Worm (Caenorhabditis elegans) whole organism, late embryonic: ENCODE results near the gene srbc-30.
"Not testable (repeated sequence)": the region's sequence is repeated elsewhere in the genome, so short reads cannot be mapped to it uniquely, and the experiment has no call there.

Experiments
- C08G9.2 ChIP-seq: sonication (generic microtip); optimal IDR thresholded peaks from 2 replicates; lab custom pipeline; 2016; ENCODE audit warnings: mild to moderate bottlenecking, missing genetic modification characterization, moderate library complexity, missing compliant biosample characterization
- T23F11.4 ChIP-seq: fragments of 200-800 bp; sonication (Bioruptor generic); optimal IDR thresholded peaks from 2 replicates; lab custom pipeline; 2018; ENCODE audit warnings: mild to moderate bottlenecking, missing genetic modification characterization, missing compliant biosample characterization
- Y22D7AL.16 ChIP-seq: sonication (generic microtip); optimal IDR thresholded peaks from 2 replicates; lab custom pipeline; 2016; ENCODE audit warnings: missing genetic modification characterization, missing compliant biosample characterization
- ama-1 ChIP-seq: fragments of 150-350 bp; optimal IDR thresholded peaks from 2 replicates; lab custom pipeline; 2014
- ceh-18 ChIP-seq: sonication (generic microtip); optimal IDR thresholded peaks from 2 replicates; lab custom pipeline; 2016; ENCODE audit warnings: missing genetic modification characterization, missing compliant biosample characterization
- ceh-19 ChIP-seq: fragments of 200-800 bp; sonication (Bioruptor generic); optimal IDR thresholded peaks from 2 replicates; lab custom pipeline; 2018; ENCODE audit warnings: mild to moderate bottlenecking, missing genetic modification characterization, missing compliant biosample characterization
- ceh-2 ChIP-seq: sonication (generic microtip); optimal IDR thresholded peaks from 2 replicates; lab custom pipeline; 2016; ENCODE audit warnings: missing genotype, missing genetic modification characterization, missing compliant biosample characterization
- ceh-30 ChIP-seq: fragments of 150-350 bp; optimal IDR thresholded peaks from 2 replicates; lab custom pipeline; 2014; ENCODE audit warnings: missing biosample characterization, missing genetic modification characterization
- ceh-34 ChIP-seq: sonication (generic microtip); optimal IDR thresholded peaks from 2 replicates; lab custom pipeline; 2016; ENCODE audit warnings: mild to moderate bottlenecking, missing genetic modification characterization, missing compliant biosample characterization
- ceh-6 ChIP-seq: fragments of 200-800 bp; sonication (Bioruptor generic); optimal IDR thresholded peaks from 2 replicates; lab custom pipeline; 2018; ENCODE audit warnings: mild to moderate bottlenecking, missing genetic modification characterization, missing compliant biosample characterization
- che-1 ChIP-seq: sonication (generic microtip); optimal IDR thresholded peaks from 2 replicates; lab custom pipeline; 2016; ENCODE audit warnings: mild to moderate bottlenecking, missing genetic modification characterization, missing compliant biosample characterization
- dve-1 ChIP-seq: sonication (generic microtip); optimal IDR thresholded peaks from 2 replicates; lab custom pipeline; 2017; ENCODE audit warnings: antibody characterized with exemption, mild to moderate bottlenecking, missing genetic modification characterization, missing compliant biosample characterization
- elt-2 ChIP-seq: sonication (generic microtip); optimal IDR thresholded peaks from 2 replicates; lab custom pipeline; 2016; ENCODE audit warnings: missing genetic modification reagents, missing genetic modification characterization, missing compliant biosample characterization
- ets-4 ChIP-seq: sonication (generic microtip); optimal IDR thresholded peaks from 2 replicates; lab custom pipeline; 2016; ENCODE audit warnings: missing genetic modification characterization, missing compliant biosample characterization
- eyg-1 ChIP-seq: sonication (generic microtip); optimal IDR thresholded peaks from 2 replicates; lab custom pipeline; 2016; ENCODE audit warnings: missing genotype, missing genetic modification characterization, missing compliant biosample characterization
- fkh-10 ChIP-seq: fragments of 150-350 bp; optimal IDR thresholded peaks from 2 replicates; lab custom pipeline; 2014; ENCODE audit warnings: missing biosample characterization, missing genetic modification reagents, missing genetic modification characterization
- fkh-6 ChIP-seq: sonication (generic microtip); optimal IDR thresholded peaks from 2 replicates; lab custom pipeline; 2016; ENCODE audit warnings: missing genetic modification characterization, missing compliant biosample characterization
- gmeb-2 ChIP-seq: sonication (generic microtip); optimal IDR thresholded peaks from 2 replicates; lab custom pipeline; 2016; ENCODE audit warnings: missing genetic modification characterization, inconsistent platforms, missing compliant biosample characterization
- hlh-30 ChIP-seq: sonication (generic microtip); optimal IDR thresholded peaks from 2 replicates; lab custom pipeline; 2017; ENCODE audit warnings: antibody characterized with exemption, missing genetic modification characterization, missing compliant biosample characterization; ENCODE audit not compliant: insufficient read depth
- hlh-6 ChIP-seq: sonication (generic microtip); optimal IDR thresholded peaks from 2 replicates; lab custom pipeline; 2016; ENCODE audit warnings: missing genotype, missing genetic modification characterization, missing compliant biosample characterization
- hlh-8 ChIP-seq: sonication (generic microtip); optimal IDR thresholded peaks from 2 replicates; lab custom pipeline; 2016; ENCODE audit warnings: missing genotype, missing genetic modification characterization, missing compliant biosample characterization
- mec-3 ChIP-seq: sonication (generic microtip); optimal IDR thresholded peaks from 2 replicates; lab custom pipeline; 2016; ENCODE audit warnings: borderline replicate concordance, missing genetic modification characterization, missing compliant biosample characterization
- nfya-1 ChIP-seq: sonication (generic microtip); optimal IDR thresholded peaks from 2 replicates; lab custom pipeline; 2017; ENCODE audit warnings: missing genetic modification characterization, mild to moderate bottlenecking, missing compliant biosample characterization, antibody characterized with exemption, moderate library complexity
- nhr-232 ChIP-seq: sonication (generic microtip); optimal IDR thresholded peaks from 2 replicates; lab custom pipeline; 2016; ENCODE audit warnings: missing genetic modification characterization, missing compliant biosample characterization
- odd-2 ChIP-seq: sonication (generic microtip); optimal IDR thresholded peaks from 2 replicates; lab custom pipeline; 2017; ENCODE audit warnings: antibody characterized with exemption, mild to moderate bottlenecking, missing genetic modification characterization, missing compliant biosample characterization
- pag-3 ChIP-seq: sonication (generic microtip); optimal IDR thresholded peaks from 2 replicates; lab custom pipeline; 2016; ENCODE audit warnings: missing compliant biosample characterization, missing genetic modification characterization, borderline replicate concordance
- pax-1 ChIP-seq: fragments of 150-350 bp; optimal IDR thresholded peaks from 2 replicates; lab custom pipeline; 2014; ENCODE audit warnings: missing biosample characterization, missing genetic modification characterization
- pha-4 ChIP-seq: fragments of 150-350 bp; optimal IDR thresholded peaks from 2 replicates; lab custom pipeline; 2018; ENCODE audit warnings: missing biosample characterization, missing genetic modification reagents, missing genetic modification characterization
- pqm-1 ChIP-seq: sonication (generic microtip); optimal IDR thresholded peaks from 2 replicates; lab custom pipeline; 2016; ENCODE audit warnings: missing genetic modification characterization, missing compliant biosample characterization
- pros-1 ChIP-seq: fragments of 150-350 bp; optimal IDR thresholded peaks from 2 replicates; lab custom pipeline; 2014; ENCODE audit warnings: missing biosample characterization, missing genetic modification reagents, missing genetic modification characterization
- ref-2 ChIP-seq: sonication (generic microtip); optimal IDR thresholded peaks from 2 replicates; lab custom pipeline; 2016; ENCODE audit warnings: missing genetic modification characterization, missing compliant biosample characterization
- sox-2 ChIP-seq: fragments of 200-800 bp; sonication (Bioruptor generic); IDR thresholded peaks from 2 replicates; pipeline ENCODE4 v1.3.6; 2022; ENCODE audit warnings: missing genetic modification reagents, missing genetic modification characterization, missing compliant biosample characterization
- sox-4 ChIP-seq: sonication (generic microtip); optimal IDR thresholded peaks from 2 replicates; lab custom pipeline; 2017; ENCODE audit warnings: mild to moderate bottlenecking, missing genetic modification characterization, inconsistent platforms, missing compliant biosample characterization
- syd-9 ChIP-seq: sonication (generic microtip); optimal IDR thresholded peaks from 2 replicates; lab custom pipeline; 2016; ENCODE audit warnings: mild to moderate bottlenecking, missing genetic modification characterization, moderate library complexity, missing compliant biosample characterization
- ttx-3 ChIP-seq: sonication (generic microtip); optimal IDR thresholded peaks from 2 replicates; lab custom pipeline; 2016; ENCODE audit warnings: missing genetic modification reagents, missing genetic modification characterization, missing compliant biosample characterization
- unc-3 ChIP-seq, 2 experiments: fragments of 200-800 bp in 1 of 2; sonication (Bioruptor generic) in 1 of 2; sonication (generic microtip) in 1 of 2; conservative IDR thresholded peaks in 1 of 2; optimal IDR thresholded peaks in 1 of 2; 2 replicates each; pipeline versions ENCODE4 v1.3.6 to Lab custom; 2016 to 2022; ENCODE audit warnings: missing compliant biosample characterization in 2 of 2, missing genetic modification characterization in 2 of 2, missing genetic modification reagents in 1 of 2
- unc-42 ChIP-seq: sonication (generic microtip); optimal IDR thresholded peaks from 2 replicates; lab custom pipeline; 2016; ENCODE audit warnings: missing genotype, missing genetic modification characterization, missing compliant biosample characterization
- zip-5 ChIP-seq: sonication (generic microtip); optimal IDR thresholded peaks from 2 replicates; lab custom pipeline; 2016; ENCODE audit warnings: missing genetic modification characterization, missing compliant biosample characterization
- ztf-16 ChIP-seq: sonication (generic microtip); optimal IDR thresholded peaks from 2 replicates; lab custom pipeline; 2017; ENCODE audit warnings: missing genetic modification characterization, missing compliant biosample characterization

Gene srbc-30

ce11 chrV:3506252-3506651 is 26.0 kb upstream of the srbc-30 start, which contains the start of gene ugt-64:
Gene ugt-64, minus strand, starts transcription at chrV:3506352.
- TF ChIP-seq elt-2 (tag; lab: Kevin White, UChicago); pax-1 (tag; lab: Kevin White, UChicago); fkh-10 (GFP tag; lab: Kevin White, UChicago): not testable (repeated sequence)

ce11 chrV:3505745-3506144 is 25.5 kb upstream of the srbc-30 start:
- TF ChIP-seq elt-2 (tag; lab: Kevin White, UChicago) (peak; percentile 91), hlh-30 (tag; lab: Kevin White, UChicago) (no peak), pha-4 (tag; lab: Kevin White, UChicago) (no peak)

- TF ChIP-seq nhr-232 (no peak), ttx-3 (tag; lab: Kevin White, UChicago) (no peak), hlh-8 (no peak), pros-1 (tag; lab: Kevin White, UChicago) (no peak), odd-2 (tag; lab: Kevin White, UChicago) (no peak), hlh-6 (tag; lab: Kevin White, UChicago) (no peak), ama-1 (lab: Kevin White, UChicago) (no peak), pqm-1 (tag; lab: Kevin White, UChicago) (no peak), ztf-16 (tag; lab: Kevin White, UChicago) (no peak), ceh-30 (no peak), ets-4 (tag; lab: Kevin White, UChicago) (no peak), fkh-6 (tag; lab: Kevin White, UChicago) (no peak), Y22D7AL.16 (tag; lab: Kevin White, UChicago) (no peak), unc-42 (tag; lab: Kevin White, UChicago) (no peak), ceh-34 (tag; lab: Kevin White, UChicago) (no peak), ref-2 (no peak), syd-9 (tag; lab: Kevin White, UChicago) (no peak), pag-3 (tag; lab: Kevin White, UChicago) (no peak), dve-1 (tag; lab: Kevin White, UChicago) (no peak)
These were observed 21.8 kb upstream of the srbc-30 start, which contains the start of the genes C07G3.8 and C07G3.10 for ce11 chrV:3502038-3502437. Gene C07G3.8, minus strand, starts transcription at chrV:3502138. Gene C07G3.10, plus strand, starts transcription at chrV:3502307.

DNA sequence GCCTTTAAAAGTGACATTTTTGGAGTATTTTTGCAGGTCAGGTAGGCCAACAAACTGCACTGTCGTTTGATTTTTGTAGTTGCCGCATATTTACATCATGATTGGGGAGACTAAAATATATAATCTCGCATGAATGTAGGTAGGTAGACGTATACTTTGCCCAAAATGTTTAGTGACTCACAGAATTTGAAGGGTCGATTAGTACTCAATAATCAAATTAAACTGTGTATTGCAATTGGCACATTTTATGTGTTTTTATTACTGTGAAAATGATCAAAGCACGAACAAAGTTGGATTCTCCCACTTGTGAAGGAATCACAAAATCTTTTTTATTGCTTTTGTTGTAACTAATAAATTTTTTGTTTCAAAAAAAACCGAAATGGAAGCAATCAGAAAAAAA is 16.6 kb upstream of the srbc-30 start, which contains the start of gene C07G3.15:
C07G3.15 (minus strand) TSS at position 101 of the 400 bp plus-strand sequence.
- TF ChIP-seq mec-3 (no peak), ceh-2 (tag; lab: Kevin White, UChicago) (no peak), T23F11.4 (GFP tag; lab: Kevin White, UChicago) (no peak), ceh-6 (GFP tag; lab: Kevin White, UChicago) (no peak), fkh-6 (tag; lab: Kevin White, UChicago) (no peak), che-1 (no peak), nfya-1 (tag; lab: Kevin White, UChicago) (no peak), syd-9 (tag; lab: Kevin White, UChicago) (no peak), ets-4 (tag; lab: Kevin White, UChicago) (no peak), sox-2 (GFP tag; lab: Robert Waterston, UW) (no peak), zip-5 (tag; lab: Kevin White, UChicago) (no peak), C08G9.2 (no peak), eyg-1 (tag; lab: Kevin White, UChicago) (no peak), gmeb-2 (tag; lab: Kevin White, UChicago) (no peak), ceh-19 (GFP tag; lab: Kevin White, UChicago) (no peak), ceh-18 (no peak), unc-3 (GFP tag; conservative IDR thresholded peaks at IDR 0.05; lab: Robert Waterston, UW) (no peak), unc-3 (tag; optimal IDR thresholded peaks at IDR 0.05; lab: Kevin White, UChicago) (no peak), sox-4 (tag; lab: Kevin White, UChicago) (no peak)
